Fruit fly (Drosophila melanogaster) whole organism, embryonic: ENCODE measurements around the gene Rad9.
A peak's percentile ranks its signal among the peaks of the same experiment; 100 is the strongest.

Experiments used
- Asciz ChIP-seq: fragments of 200-800 bp; sonication (Bioruptor generic); optimal IDR thresholded peaks from 2 replicates; lab custom pipeline; 2017; ENCODE audit warnings: missing biosample characterization, mild to moderate bottlenecking, missing genetic modification characterization, missing genetic modification reagents
- Atf3 ChIP-seq: fragments of 200-800 bp; sonication (Bioruptor generic); optimal IDR thresholded peaks from 3 replicates; lab custom pipeline; 2016; ENCODE audit warnings: missing biosample characterization, missing genetic modification characterization
- Awh ChIP-seq: fragments of 200-800 bp; sonication (Bioruptor generic); IDR thresholded peaks from 2 replicates; pipeline ENCODE4, ENCODE4 v1.3.6; 2022; ENCODE audit warnings: missing biosample characterization, missing genetic modification characterization
- Blimp-1 ChIP-seq: fragments of 200-800 bp; sonication (Bioruptor generic); optimal IDR thresholded peaks from 3 replicates; lab custom pipeline; 2018; ENCODE audit warnings: missing biosample characterization, missing genetic modification characterization, mild to moderate bottlenecking, moderate library complexity, missing genetic modification reagents
- CG10274 ChIP-seq: fragments of 200-800 bp; sonication (Bioruptor generic); optimal IDR thresholded peaks from 3 replicates; lab custom pipeline; 2017; ENCODE audit warnings: missing biosample characterization, mild to moderate bottlenecking, missing genetic modification characterization
- CG11247 ChIP-seq: fragments of 200-800 bp; sonication (Bioruptor generic); IDR thresholded peaks from 2 replicates; pipeline ENCODE4 v1.3.6; 2022; ENCODE audit warnings: missing biosample characterization, missing genetic modification characterization
- CG11723 ChIP-seq: fragments of 200-800 bp; sonication (Bioruptor generic); optimal IDR thresholded peaks from 2 replicates; lab custom pipeline; 2017; ENCODE audit warnings: missing biosample characterization, mild to moderate bottlenecking, missing genetic modification characterization
- CG16813 ChIP-seq: fragments of 200-800 bp; sonication (Bioruptor generic); IDR thresholded peaks from 3 replicates; pipeline ENCODE4 v1.3.6; 2022; ENCODE audit warnings: missing biosample characterization, missing genetic modification characterization; ENCODE audit not compliant: partially characterized antibody
- CG1792 ChIP-seq: fragments of 200-800 bp; sonication (Bioruptor generic); optimal IDR thresholded peaks from 2 replicates; lab custom pipeline; 2016; ENCODE audit warnings: missing biosample characterization, missing genetic modification characterization
- CG31365 ChIP-seq: fragments of 200-800 bp; sonication (Bioruptor generic); optimal IDR thresholded peaks from 2 replicates; lab custom pipeline; 2018; ENCODE audit warnings: missing biosample characterization, mild to moderate bottlenecking, missing genetic modification characterization
- CG4424 ChIP-seq: fragments of 200-800 bp; sonication (Bioruptor generic); optimal IDR thresholded peaks from 3 replicates; lab custom pipeline; 2016; ENCODE audit warnings: missing biosample characterization, missing genetic modification characterization
- CG7271 ChIP-seq: fragments of 200-800 bp; sonication (Bioruptor generic); optimal IDR thresholded peaks from 2 replicates; lab custom pipeline; 2018; ENCODE audit warnings: missing biosample characterization, mild to moderate bottlenecking, missing genetic modification characterization, moderate library complexity
- CG7928 ChIP-seq: fragments of 200-800 bp; sonication (Bioruptor generic); optimal IDR thresholded peaks from 2 replicates; lab custom pipeline; 2017; ENCODE audit warnings: missing biosample characterization, mild to moderate bottlenecking, missing genetic modification characterization
- CG7963 ChIP-seq: fragments of 200-800 bp; sonication (Bioruptor generic); IDR thresholded peaks from 3 replicates; pipeline ENCODE4 v1.3.6; 2022; ENCODE audit warnings: missing biosample characterization, missing genetic modification characterization; ENCODE audit not compliant: partially characterized antibody
- CG9932 ChIP-seq: fragments of 200-800 bp; sonication (Bioruptor generic); IDR thresholded peaks from 2 replicates; pipeline ENCODE4 v1.3.6; 2022; ENCODE audit warnings: missing biosample characterization, missing genetic modification characterization
- Dip2 ChIP-seq: fragments of 200-800 bp; sonication (Bioruptor generic); IDR thresholded peaks from 2 replicates; pipeline ENCODE4 v1.3.6; 2022; ENCODE audit warnings: missing biosample characterization, missing genetic modification characterization
- HmgZ ChIP-seq: fragments of 200-800 bp; sonication (Bioruptor generic); optimal IDR thresholded peaks from 2 replicates; lab custom pipeline; 2018; ENCODE audit warnings: missing biosample characterization, mild to moderate bottlenecking, missing genetic modification characterization
- Nf-YA ChIP-seq: fragments of 200-800 bp; sonication (Bioruptor generic); IDR thresholded peaks from 2 replicates; pipeline ENCODE4 v1.3.6; 2022; ENCODE audit warnings: missing biosample characterization, missing genetic modification characterization
- Oli ChIP-seq: fragments of 200-800 bp; sonication (Bioruptor generic); optimal IDR thresholded peaks from 2 replicates; lab custom pipeline; 2018; ENCODE audit warnings: missing biosample characterization, mild to moderate bottlenecking, missing genetic modification characterization, moderate library complexity
- PHDP ChIP-seq: fragments of 200-800 bp; sonication (Bioruptor generic); optimal IDR thresholded peaks from 3 replicates; lab custom pipeline; 2018; ENCODE audit warnings: missing biosample characterization, mild to moderate bottlenecking, missing genetic modification characterization, moderate library complexity
- Rx ChIP-seq: fragments of 200-800 bp; sonication (Bioruptor generic); IDR thresholded peaks from 2 replicates; pipeline ENCODE4 v1.3.6; 2022; ENCODE audit warnings: missing biosample characterization, missing genetic modification characterization
- Trl ChIP-seq, 3 experiments: fragments of >200 bp in 2 of 3; fragments of 200-800 bp in 1 of 3; sonication (Bioruptor generic) in 1 of 3; optimal IDR thresholded peaks; 2 replicates in 1 of 3; 3 replicates in 2 of 3; lab custom pipeline; 2016 to 2017; ENCODE audit warnings: missing biosample characterization in 1 of 3, missing genetic modification characterization in 1 of 3
- YL-1 ChIP-seq: fragments of 200-800 bp; sonication (Bioruptor generic); optimal IDR thresholded peaks from 3 replicates; lab custom pipeline; 2017; ENCODE audit warnings: missing biosample characterization, mild to moderate bottlenecking, missing genetic modification characterization
- ab ChIP-seq: fragments of 200-800 bp; sonication (Bioruptor generic); optimal IDR thresholded peaks from 2 replicates; lab custom pipeline; 2016; ENCODE audit warnings: missing biosample characterization, missing genetic modification characterization
- ap ChIP-seq: fragments of 200-800 bp; sonication (Bioruptor generic); IDR thresholded peaks from 2 replicates; pipeline ENCODE4 v1.3.6; 2022; ENCODE audit warnings: missing biosample characterization, missing genetic modification characterization
- cas ChIP-seq: fragments of 200-800 bp; sonication (Bioruptor generic); IDR thresholded peaks from 2 replicates; pipeline ENCODE4 v1.3.6; 2022; ENCODE audit warnings: missing biosample characterization, missing genetic modification characterization
- chif ChIP-seq, 2 experiments: fragments of 200-800 bp; sonication (Bioruptor generic); optimal IDR thresholded peaks; 3 replicates each; lab custom pipeline; 2016; ENCODE audit warnings: missing biosample characterization in 2 of 2, missing genetic modification characterization in 2 of 2
- chn ChIP-seq: fragments of 200-800 bp; sonication (Bioruptor generic); optimal IDR thresholded peaks from 2 replicates; lab custom pipeline; 2016; ENCODE audit warnings: missing biosample characterization, missing genetic modification characterization
- cwo ChIP-seq: fragments of 200-800 bp; sonication (Bioruptor generic); optimal IDR thresholded peaks from 3 replicates; lab custom pipeline; 2017; ENCODE audit warnings: missing biosample characterization, missing genetic modification characterization, mild to moderate bottlenecking, moderate library complexity, missing genetic modification reagents
- disco-r ChIP-seq: fragments of 200-800 bp; sonication (Bioruptor generic); optimal IDR thresholded peaks from 2 replicates; lab custom pipeline; 2016; ENCODE audit warnings: missing biosample characterization, missing genetic modification characterization
- dysf ChIP-seq: fragments of 200-800 bp; sonication (Bioruptor generic); IDR thresholded peaks from 3 replicates; pipeline ENCODE4 v1.3.6; 2022; ENCODE audit warnings: missing biosample characterization, missing genetic modification characterization
- gsb-n ChIP-seq: fragments of 200-800 bp; sonication (Bioruptor generic); optimal IDR thresholded peaks from 3 replicates; lab custom pipeline; 2018; ENCODE audit warnings: missing biosample characterization, mild to moderate bottlenecking, missing genetic modification characterization
- hth ChIP-seq: fragments of >200 bp; optimal IDR thresholded peaks from 2 replicates; lab custom pipeline; 2017; ENCODE audit warnings: inconsistent platforms
- ken ChIP-seq: fragments of 200-800 bp; sonication (Bioruptor generic); IDR thresholded peaks from 3 replicates; pipeline ENCODE4 v1.3.6; 2022; ENCODE audit warnings: missing biosample characterization, missing genetic modification characterization
- luna ChIP-seq: fragments of 200-800 bp; sonication (Bioruptor generic); optimal IDR thresholded peaks from 2 replicates; lab custom pipeline; 2016; ENCODE audit warnings: missing biosample characterization, missing genetic modification characterization
- nerfin-2 ChIP-seq: fragments of 200-800 bp; sonication (Bioruptor generic); IDR thresholded peaks from 2 replicates; pipeline ENCODE4 v1.3.6; 2022; ENCODE audit warnings: missing biosample characterization, missing genetic modification characterization; ENCODE audit not compliant: partially characterized antibody
- otp ChIP-seq: fragments of 200-800 bp; sonication (Bioruptor generic); IDR thresholded peaks from 3 replicates; pipeline ENCODE4, ENCODE4 v1.3.6; 2022; ENCODE audit warnings: missing biosample characterization, missing genetic modification characterization
- pan ChIP-seq, 4 experiments: fragments of >200 bp in 3 of 4; fragments of 200-800 bp in 1 of 4; sonication (Bioruptor generic) in 1 of 4; optimal IDR thresholded peaks in 3 of 4; IDR thresholded peaks in 1 of 4; 2 replicates each; pipeline versions ENCODE4 v1.3.6 to Lab custom; 2017 to 2022; ENCODE audit warnings: missing biosample characterization in 2 of 4, missing genetic modification characterization in 2 of 4, mixed read lengths in 1 of 4
- peb ChIP-seq: fragments of 200-800 bp; sonication (Bioruptor generic); IDR thresholded peaks from 2 replicates; pipeline ENCODE4 v1.3.6; 2022; ENCODE audit warnings: missing biosample characterization, missing genetic modification characterization
- phol ChIP-seq: fragments of 200-800 bp; sonication (Bioruptor generic); optimal IDR thresholded peaks from 3 replicates; lab custom pipeline; 2018; ENCODE audit warnings: missing biosample characterization, mild to moderate bottlenecking, missing genetic modification characterization, moderate library complexity
- pita ChIP-seq: fragments of 200-800 bp; sonication (Bioruptor generic); optimal IDR thresholded peaks from 2 replicates; lab custom pipeline; 2017; ENCODE audit warnings: missing biosample characterization, mild to moderate bottlenecking, missing genetic modification characterization
- pnt ChIP-seq: fragments of 200-800 bp; sonication (Bioruptor generic); optimal IDR thresholded peaks from 3 replicates; lab custom pipeline; 2016; ENCODE audit warnings: missing biosample characterization, missing genetic modification characterization
- pzg ChIP-seq: fragments of 200-800 bp; sonication (Bioruptor generic); optimal IDR thresholded peaks from 3 replicates; lab custom pipeline; 2018; ENCODE audit warnings: missing biosample characterization, mild to moderate bottlenecking, missing genetic modification characterization, moderate library complexity
- repo ChIP-seq: fragments of 200-800 bp; sonication (Bioruptor generic); optimal IDR thresholded peaks from 2 replicates; lab custom pipeline; 2016; ENCODE audit warnings: missing biosample characterization, missing genetic modification characterization
- ro ChIP-seq: fragments of 200-800 bp; sonication (Bioruptor generic); IDR thresholded peaks from 2 replicates; pipeline ENCODE4 v1.3.6; 2022; ENCODE audit warnings: missing biosample characterization, missing genetic modification characterization
- sens ChIP-seq: fragments of 200-800 bp; sonication (Bioruptor generic); peaks from one replicate; lab custom pipeline; 2016; ENCODE audit warnings: missing biosample characterization, missing genetic modification characterization
- sqz ChIP-seq: fragments of 200-800 bp; sonication (Bioruptor generic); optimal IDR thresholded peaks from 3 replicates; lab custom pipeline; 2018; ENCODE audit warnings: missing biosample characterization, mild to moderate bottlenecking, missing genetic modification characterization
- tgo ChIP-seq: fragments of 200-800 bp; sonication (Bioruptor generic); IDR thresholded peaks from 3 replicates; pipeline ENCODE4 v1.3.6; 2022; ENCODE audit warnings: missing biosample characterization, missing genetic modification characterization
- tna ChIP-seq: fragments of 200-800 bp; sonication (Bioruptor generic); IDR thresholded peaks from 2 replicates; pipeline ENCODE4 v1.3.6; 2022; ENCODE audit warnings: missing biosample characterization, missing genetic modification characterization; ENCODE audit not compliant: partially characterized antibody
- unpg ChIP-seq: fragments of 200-800 bp; sonication (Bioruptor generic); optimal IDR thresholded peaks from 3 replicates; lab custom pipeline; 2018; ENCODE audit warnings: missing biosample characterization, mild to moderate bottlenecking, missing genetic modification characterization, moderate library complexity
- zen2 ChIP-seq: fragments of 200-800 bp; sonication (Bioruptor generic); IDR thresholded peaks from 3 replicates; pipeline ENCODE4 v1.3.6; 2022; ENCODE audit warnings: missing biosample characterization, missing genetic modification characterization; ENCODE audit not compliant: partially characterized antibody

Rad9 gene

DNA sequence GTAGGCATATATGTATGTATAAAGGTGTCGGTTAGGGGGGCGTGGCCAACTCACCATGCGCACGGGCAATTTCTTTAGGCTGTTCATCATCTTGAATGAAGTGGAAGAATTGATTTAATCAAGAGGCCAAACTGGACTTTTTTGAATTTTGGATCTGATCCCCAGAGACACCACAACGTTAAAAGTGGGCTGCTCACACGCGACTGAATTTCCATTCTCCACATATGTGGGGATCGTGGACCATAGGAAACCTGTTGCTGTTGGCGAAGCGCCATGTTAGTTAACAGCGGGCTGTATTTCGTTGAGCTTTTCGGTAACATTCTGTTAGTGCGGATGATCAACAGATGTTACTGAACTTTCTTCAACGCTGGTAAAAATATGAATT is 25.7 kb upstream of the Rad9 start, which contains the start of gene CG3902 (continued):
- TF ChIP-seq disco-r (GFP tag; lab: Kevin White, UChicago): no peak
- TF ChIP-seq chn (GFP tag; lab: Kevin White, UChicago): no peak
- TF ChIP-seq CG11723 (GFP tag; lab: Kevin White, UChicago): no peak
- TF ChIP-seq Trl (optimal IDR thresholded peaks at IDR 0.05; lab: Kevin White, UChicago): no peak
- TF ChIP-seq Trl (GFP tag; optimal IDR thresholded peaks at IDR 0.05; lab: Kevin White, UChicago): no peak
- no peak for TF ChIP-seq ken (GFP tag; lab: Robert Waterston, UW)
- no peak for TF ChIP-seq luna
- TF ChIP-seq CG7963: peak; percentile 49; the same call in 1 of the 3 replicates
- TF ChIP-seq sens (GFP tag; lab: Kevin White, UChicago): peak; percentile 74
- TF ChIP-seq peb (GFP tag; lab: Robert Waterston, UW): no peak
- TF ChIP-seq CG16813 (GFP tag; lab: Robert Waterston, UW): no peak
- TF ChIP-seq sqz (GFP tag; lab: Kevin White, UChicago): no peak
- TF ChIP-seq CG7271 (tag; lab: Kevin White, UChicago): no peak
- TF ChIP-seq repo (GFP tag; lab: Kevin White, UChicago): no peak
- no peak for TF ChIP-seq ab (GFP tag; lab: Kevin White, UChicago)
- no peak for TF ChIP-seq Blimp-1 (GFP tag; lab: Kevin White, UChicago)
- TF ChIP-seq phol: no peak
- no peak for TF ChIP-seq CG9932 (GFP tag; lab: Robert Waterston, UW)
- TF ChIP-seq Atf3 (GFP tag; lab: Kevin White, UChicago): no peak
- no peak; the same call in 1 of the 2 replicates for TF ChIP-seq tna (GFP tag; lab: Robert Waterston, UW)
- no peak for TF ChIP-seq cas
- TF ChIP-seq zen2 (GFP tag; lab: Robert Waterston, UW): no peak
- TF ChIP-seq dysf (GFP tag; lab: Robert Waterston, UW): no peak; the same call in 2 of the 3 replicates
- TF ChIP-seq ap (GFP tag; lab: Robert Waterston, UW): no peak
- TF ChIP-seq CG7928 (GFP tag; lab: Kevin White, UChicago): no peak
- TF ChIP-seq Nf-YA: no peak
- no peak for TF ChIP-seq chif (GFP tag; optimal IDR thresholded peaks at IDR 0.05; lab: Kevin White, UChicago)
- no peak for TF ChIP-seq Asciz (GFP tag; lab: Kevin White, UChicago)
- no peak for TF ChIP-seq CG4424 (GFP tag; lab: Kevin White, UChicago)
- peak; percentile 25 for TF ChIP-seq CG31365 (tag; lab: Kevin White, UChicago)
- no peak for TF ChIP-seq pzg (GFP tag; lab: Kevin White, UChicago)
- no peak for TF ChIP-seq ro (GFP tag; lab: Robert Waterston, UW)
- peak; percentile 63 for TF ChIP-seq HmgZ (tag; lab: Kevin White, UChicago)
- TF ChIP-seq nerfin-2 (GFP tag; lab: Robert Waterston, UW): no peak
- no peak for TF ChIP-seq otp
- no peak for TF ChIP-seq pan (optimal IDR thresholded peaks at IDR 0.05; lab: Kevin White, UChicago)
- no peak for TF ChIP-seq pan (GFP tag; optimal IDR thresholded peaks at IDR 0.05 in 1 of 2, IDR thresholded peaks at IDR 0.05 in 1 of 2)
- no peak for TF ChIP-seq CG1792 (GFP tag; lab: Kevin White, UChicago)
- no peak for TF ChIP-seq Rx (GFP tag; lab: Robert Waterston, UW)
- peak; percentile 39 for TF ChIP-seq PHDP (tag; lab: Kevin White, UChicago)
- TF ChIP-seq Awh (GFP tag; lab: Robert Waterston, UW): peak; percentile 31; the same call in 1 of the 2 replicates
- peak; percentile 35 for TF ChIP-seq unpg (GFP tag; lab: Kevin White, UChicago)
- TF ChIP-seq hth (lab: Kevin White, UChicago): no peak
- TF ChIP-seq Dip2 (GFP tag; lab: Robert Waterston, UW): no peak
- no peak for TF ChIP-seq pita
- TF ChIP-seq gsb-n (tag; lab: Kevin White, UChicago): no peak
- peak; percentile 9 for TF ChIP-seq YL-1 (GFP tag; lab: Kevin White, UChicago)
- 0 out of 2 replicates have a peak, but pooled peaks have one; percentile 28 for TF ChIP-seq CG11247 (GFP tag; lab: Robert Waterston, UW)
- TF ChIP-seq tgo (GFP tag; lab: Robert Waterston, UW): no peak
- no peak for TF ChIP-seq Oli (tag; lab: Kevin White, UChicago)
- no peak for TF ChIP-seq pnt
- no peak for TF ChIP-seq CG10274 (GFP tag; lab: Kevin White, UChicago)
- TF ChIP-seq cwo (GFP tag; lab: Kevin White, UChicago): peak; percentile 76
